Fruit fly (Drosophila melanogaster): ENCODE results near the gene CG14658.

Gene CG14658

DNA sequence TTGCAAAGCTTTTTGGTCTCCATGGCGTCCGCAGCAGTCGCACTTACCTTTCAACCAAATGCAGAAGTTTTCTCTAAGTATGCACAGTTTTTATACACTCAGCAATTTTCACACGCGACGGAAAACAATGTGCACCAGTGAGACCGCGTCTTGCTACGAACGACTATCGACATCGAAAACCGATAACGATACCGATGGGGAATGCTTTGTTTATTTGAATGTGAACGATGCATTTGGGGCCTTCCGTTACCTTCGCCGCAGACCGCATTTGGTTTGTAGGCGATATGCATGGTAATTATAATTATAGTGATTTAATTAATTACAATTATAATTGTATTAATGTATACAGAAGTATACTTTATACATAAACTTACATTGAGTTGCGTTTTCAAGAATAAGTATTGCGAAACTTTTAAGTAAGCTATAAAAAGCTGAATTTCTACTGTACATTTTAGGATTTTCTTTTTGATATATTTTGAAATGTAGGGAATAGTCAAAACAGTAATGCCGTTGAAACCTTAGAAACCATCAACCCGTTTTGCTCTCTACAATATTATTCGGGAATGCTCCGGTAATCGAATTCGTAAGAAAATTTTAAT is 18.3 kb downstream of the CG14658 start, which contains the start of the genes Hus1-like and ctrip (continued):
- TF ChIP-seq mld (GFP tag; IDR thresholded peaks at IDR 0.05; ENCODE audit: partially characterized antibody), result peak; percentile 67
- no peak for TF ChIP-seq CG18262 (tag; optimal IDR thresholded peaks at IDR 0.05)
- no peak for TF ChIP-seq CG10462 (GFP tag; optimal IDR thresholded peaks at IDR 0.05)
- 0 out of 3 replicates have a peak, but pooled peaks have one; percentile 21 for TF ChIP-seq Aef1 (GFP tag; IDR thresholded peaks at IDR 0.05)
- no peak for TF ChIP-seq Sox102F (GFP tag; optimal IDR thresholded peaks at IDR 0.05)
- TF ChIP-seq MESR4 (GFP tag; optimal IDR thresholded peaks at IDR 0.05), result peak; percentile 97
- TF ChIP-seq jing (GFP tag; optimal IDR thresholded peaks at IDR 0.05), result no peak
- TF ChIP-seq H2.0 (GFP tag; IDR thresholded peaks at IDR 0.05), result peak; percentile 26; the same call in 1 of the 2 replicates
- peak; percentile 37 for TF ChIP-seq pfk (GFP tag; optimal IDR thresholded peaks at IDR 0.05)
- TF ChIP-seq Nf-YA (GFP tag; IDR thresholded peaks at IDR 0.05), result no peak
- peak; percentile 53 for TF ChIP-seq Sry-δ (GFP tag; optimal IDR thresholded peaks at IDR 0.05)
- TF ChIP-seq stwl (tag; optimal IDR thresholded peaks at IDR 0.05), result peak; percentile 53
- TF ChIP-seq CG17829 (tag; optimal IDR thresholded peaks at IDR 0.05), result peak; percentile 3
- peak; percentile 33 for TF ChIP-seq nmo (GFP tag; optimal IDR thresholded peaks at IDR 0.05)
- TF ChIP-seq CG8924 (tag; optimal IDR thresholded peaks at IDR 0.05), result peak; percentile 37
- TF ChIP-seq Dek (tag; optimal IDR thresholded peaks at IDR 0.05), result no peak
- no peak for TF ChIP-seq CG13123 (GFP tag; optimal IDR thresholded peaks at IDR 0.05)
- peak; percentile 35 for TF ChIP-seq sens (GFP tag)
- no peak for TF ChIP-seq abd-A (tag; optimal IDR thresholded peaks at IDR 0.05)
- peak; percentile 16 for TF ChIP-seq CG12071 (GFP tag; optimal IDR thresholded peaks at IDR 0.05)
- no peak for TF ChIP-seq CG8290 (GFP tag; optimal IDR thresholded peaks at IDR 0.05)
- TF ChIP-seq CG8290 (tag; optimal IDR thresholded peaks at IDR 0.05), result peak in 1 of 2 experiments; percentile 60
- TF ChIP-seq NFAT (GFP tag; IDR thresholded peaks at IDR 0.05), result 0 out of 2 replicates have a peak, but pooled peaks have one; percentile 28
- TF ChIP-seq Rfx (GFP tag; IDR thresholded peaks at IDR 0.05), result peak; percentile 64
- peak; percentile 15 for TF ChIP-seq lilli (GFP tag; optimal IDR thresholded peaks at IDR 0.05)
- peak; percentile 50 for TF ChIP-seq CG15514 (GFP tag; optimal IDR thresholded peaks at IDR 0.05)
- peak; percentile 0 for TF ChIP-seq az2 (GFP tag; optimal IDR thresholded peaks at IDR 0.05)
- peak; percentile 89 for TF ChIP-seq Dref (GFP tag; IDR thresholded peaks at IDR 0.05)
- peak; percentile 24 for TF ChIP-seq PHDP (tag; optimal IDR thresholded peaks at IDR 0.05)
- peak; percentile 29 for TF ChIP-seq CG9437 (GFP tag; optimal IDR thresholded peaks at IDR 0.05)
- peak; percentile 6 for TF ChIP-seq CG10267 (tag; optimal IDR thresholded peaks at IDR 0.05)
- TF ChIP-seq croc (GFP tag; conservative IDR thresholded peaks at IDR 0.05), result no peak
- TF ChIP-seq CG14014 (GFP tag; IDR thresholded peaks at IDR 0.05), result no peak
- peak; percentile 18 for TF ChIP-seq Lhr (GFP tag; optimal IDR thresholded peaks at IDR 0.05)
- peak; percentile 36 for TF ChIP-seq CG18599 (GFP tag; optimal IDR thresholded peaks at IDR 0.05)
- peak; percentile 34; the same call in 1 of the 3 replicates for TF ChIP-seq CG11456 (GFP tag; IDR thresholded peaks at IDR 0.05)
- peak; percentile 95 for TF ChIP-seq ssp (GFP tag; IDR thresholded peaks at IDR 0.05)
- TF ChIP-seq gfzf (GFP tag; optimal IDR thresholded peaks at IDR 0.05), result peak; percentile 39
- peak; percentile 55; the same call in 1 of the 2 replicates for TF ChIP-seq bbx (GFP tag; IDR thresholded peaks at IDR 0.05; ENCODE audit: partially characterized antibody)
- TF ChIP-seq gem (tag; optimal IDR thresholded peaks at IDR 0.05), result peak; percentile 20
- TF ChIP-seq HLH4C (GFP tag; IDR thresholded peaks at IDR 0.05; ENCODE audit: partially characterized antibody), result peak; percentile 66
- peak; percentile 37 for TF ChIP-seq Abd-B (GFP tag; optimal IDR thresholded peaks at IDR 0.05)
- TF ChIP-seq Meics (GFP tag; optimal IDR thresholded peaks at IDR 0.05), result peak; percentile 22
- peak; percentile 15 for TF ChIP-seq CG13775 (GFP tag; optimal IDR thresholded peaks at IDR 0.05)
- peak; percentile 69 for TF ChIP-seq CG9797 (GFP tag; optimal IDR thresholded peaks at IDR 0.05)
- TF ChIP-seq nerfin-2 (GFP tag; IDR thresholded peaks at IDR 0.05; ENCODE audit: partially characterized antibody), result peak; percentile 51
- peak; percentile 33 for TF ChIP-seq phol (tag; optimal IDR thresholded peaks at IDR 0.05)
- TF ChIP-seq pzg (GFP tag; optimal IDR thresholded peaks at IDR 0.05), result peak; percentile 63
- peak; percentile 57; the same call in 2 of the 3 replicates for TF ChIP-seq CG16813 (GFP tag; IDR thresholded peaks at IDR 0.05; ENCODE audit: partially characterized antibody)

All from whole organism, embryonic.